Worm (Caenorhabditis elegans) whole organism, young adult: ENCODE results near the gene pho-5.

Source experiments
- B0336.3 ChIP-seq: fragments of 200-800 bp; sonication (Bioruptor generic); IDR thresholded peaks from 2 replicates; pipeline ENCODE4 v1.3.6; 2022; ENCODE audit warnings: missing genetic modification characterization, missing compliant biosample characterization
- C06A6.2 ChIP-seq: fragments of 200-800 bp; sonication (Bioruptor generic); conservative IDR thresholded peaks from 2 replicates; pipeline ENCODE4 v1.3.6; 2022; ENCODE audit warnings: missing genetic modification characterization, missing compliant biosample characterization
- F33H1.4 ChIP-seq: fragments of 200-800 bp; sonication (Bioruptor generic); IDR thresholded peaks from 2 replicates; pipeline ENCODE4 v1.3.6; 2022; ENCODE audit warnings: missing genetic modification reagents, missing genetic modification characterization, missing compliant biosample characterization
- F52B5.7 ChIP-seq: sonication (generic microtip); optimal IDR thresholded peaks from 2 replicates; lab custom pipeline; 2016; ENCODE audit warnings: mild to moderate bottlenecking, missing genetic modification characterization, missing compliant biosample characterization
- F57A8.1 ChIP-seq: fragments of 200-800 bp; sonication (Bioruptor generic); optimal IDR thresholded peaks from 2 replicates; lab custom pipeline; 2018; ENCODE audit warnings: mild to moderate bottlenecking, missing genetic modification characterization, moderate library complexity, missing compliant biosample characterization
- K11D2.4 ChIP-seq: fragments of 200-800 bp; sonication (Bioruptor generic); IDR thresholded peaks from 2 replicates; pipeline ENCODE4 v1.3.6; 2022; ENCODE audit warnings: missing genetic modification reagents, missing genetic modification characterization, missing compliant biosample characterization
- K12H6.12 ChIP-seq: fragments of 200-800 bp; sonication (Bioruptor generic); optimal IDR thresholded peaks from 2 replicates; lab custom pipeline; 2018; ENCODE audit warnings: mild to moderate bottlenecking, missing genetic modification characterization, missing compliant biosample characterization
- Y53G8AR.9 ChIP-seq: fragments of 200-800 bp; sonication (Bioruptor generic); conservative IDR thresholded peaks from 2 replicates; pipeline ENCODE4 v1.3.6; 2022; ENCODE audit warnings: missing genetic modification reagents, missing genetic modification characterization, missing compliant biosample characterization
- Y79H2A.3 ChIP-seq: fragments of 200-800 bp; sonication (Bioruptor generic); conservative IDR thresholded peaks from 2 replicates; pipeline ENCODE4 v1.3.6; 2022; ENCODE audit warnings: missing genetic modification reagents, missing genetic modification characterization, missing compliant biosample characterization
- ZK185.1 ChIP-seq: sonication (generic microtip); optimal IDR thresholded peaks from 2 replicates; lab custom pipeline; 2016; ENCODE audit warnings: mild to moderate bottlenecking, missing genetic modification characterization, missing compliant biosample characterization; ENCODE audit not compliant: poor library complexity, severe bottlenecking
- aptf-2 ChIP-seq: fragments of 200-800 bp; sonication (Bioruptor generic); conservative IDR thresholded peaks from 2 replicates; pipeline ENCODE4 v1.3.6; 2022; ENCODE audit warnings: missing genetic modification reagents, missing genetic modification characterization, missing compliant biosample characterization
- atf-7 ChIP-seq: sonication (generic microtip); optimal IDR thresholded peaks from 2 replicates; lab custom pipeline; 2017; ENCODE audit warnings: mild to moderate bottlenecking, missing genetic modification characterization, missing compliant biosample characterization
- athp-1 ChIP-seq: sonication (generic microtip); optimal IDR thresholded peaks from 2 replicates; lab custom pipeline; 2017; ENCODE audit warnings: mild to moderate bottlenecking, missing genetic modification characterization, missing compliant biosample characterization
- attf-5 ChIP-seq: fragments of 200-800 bp; sonication (Bioruptor generic); optimal IDR thresholded peaks from 2 replicates; lab custom pipeline; 2018; ENCODE audit warnings: mild to moderate bottlenecking, missing genetic modification characterization, missing compliant biosample characterization
- cebp-1 ChIP-seq, 2 experiments: fragments of 200-800 bp in 1 of 2; sonication (Bioruptor generic) in 1 of 2; sonication (generic microtip) in 1 of 2; IDR thresholded peaks in 1 of 2; optimal IDR thresholded peaks in 1 of 2; 2 replicates each; pipeline versions ENCODE4 v1.3.6 to Lab custom; 2017 to 2022; ENCODE audit warnings: missing compliant biosample characterization in 2 of 2, missing genetic modification characterization in 2 of 2, mild to moderate bottlenecking in 1 of 2, missing genetic modification reagents in 1 of 2, moderate library complexity in 1 of 2
- cebp-2 ChIP-seq: fragments of 200-800 bp; sonication (Bioruptor generic); IDR thresholded peaks from 2 replicates; pipeline ENCODE4 v1.3.6; 2022; ENCODE audit warnings: missing genetic modification characterization, missing compliant biosample characterization
- ceh-27 ChIP-seq: fragments of 200-800 bp; sonication (Bioruptor generic); optimal IDR thresholded peaks from 2 replicates; lab custom pipeline; 2018; ENCODE audit warnings: mild to moderate bottlenecking, missing genetic modification characterization, moderate library complexity, missing compliant biosample characterization
- chd-7 ChIP-seq: sonication (generic microtip); optimal IDR thresholded peaks from 2 replicates; lab custom pipeline; 2016; ENCODE audit warnings: mild to moderate bottlenecking, missing genetic modification characterization, moderate library complexity, missing compliant biosample characterization
- die-1 ChIP-seq: sonication (generic microtip); optimal IDR thresholded peaks from 2 replicates; lab custom pipeline; 2016; ENCODE audit warnings: missing genotype, mild to moderate bottlenecking, missing genetic modification characterization, missing compliant biosample characterization
- dox-1 ChIP-seq: fragments of 200-800 bp; sonication (Bioruptor generic); IDR thresholded peaks from 2 replicates; pipeline ENCODE4 v1.3.6; 2022; ENCODE audit warnings: missing genetic modification reagents, missing genetic modification characterization, missing compliant biosample characterization
- efl-1 ChIP-seq: fragments of 150-350 bp; optimal IDR thresholded peaks from 2 replicates; lab custom pipeline; 2014; ENCODE audit warnings: missing biosample characterization, missing genetic modification reagents, missing genetic modification characterization
- ekl-4 ChIP-seq: fragments of 200-800 bp; sonication (Bioruptor generic); IDR thresholded peaks from 2 replicates; pipeline ENCODE4 v1.3.6; 2022; ENCODE audit warnings: missing genetic modification reagents, missing genetic modification characterization, missing compliant biosample characterization
- ets-4 ChIP-seq: fragments of 200-800 bp; sonication (Bioruptor generic); optimal IDR thresholded peaks from 2 replicates; lab custom pipeline; 2018; ENCODE audit warnings: mild to moderate bottlenecking, missing genetic modification characterization, missing compliant biosample characterization
- gei-17 ChIP-seq: fragments of 200-800 bp; sonication (Bioruptor generic); optimal IDR thresholded peaks from 2 replicates; lab custom pipeline; 2018; ENCODE audit warnings: mild to moderate bottlenecking, missing genetic modification characterization, missing compliant biosample characterization
- hmg-20 ChIP-seq: fragments of 200-800 bp; sonication (Bioruptor generic); IDR thresholded peaks from 2 replicates; pipeline ENCODE4 v1.3.6; 2022; ENCODE audit warnings: missing genetic modification reagents, missing genetic modification characterization, missing compliant biosample characterization
- let-526 ChIP-seq: fragments of 200-800 bp; sonication (Bioruptor generic); IDR thresholded peaks from 2 replicates; pipeline ENCODE4 v1.3.6; 2022; ENCODE audit warnings: missing genetic modification reagents, missing genetic modification characterization, missing compliant biosample characterization
- lin-26 ChIP-seq: fragments of 200-800 bp; sonication (Bioruptor generic); IDR thresholded peaks from 2 replicates; pipeline ENCODE4 v1.3.6; 2022; ENCODE audit warnings: missing genetic modification reagents, missing genetic modification characterization, missing compliant biosample characterization
- lin-35 ChIP-seq, 3 experiments: fragments of 150-350 bp in 2 of 3; sonication (generic microtip) in 1 of 3; optimal IDR thresholded peaks; 2 replicates each; lab custom pipeline; 2014 to 2018; ENCODE audit warnings: missing biosample characterization in 3 of 3, missing genetic modification characterization in 3 of 3, missing genetic modification reagents in 3 of 3
- madf-3 ChIP-seq: fragments of 200-800 bp; sonication (Bioruptor generic); IDR thresholded peaks from 2 replicates; pipeline ENCODE4 v1.3.6; 2022; ENCODE audit warnings: missing genetic modification reagents, missing genetic modification characterization, missing compliant biosample characterization
- madf-6 ChIP-seq: fragments of 200-800 bp; sonication (Bioruptor generic); IDR thresholded peaks from 2 replicates; pipeline ENCODE4 v1.3.6; 2022; ENCODE audit warnings: missing genetic modification reagents, missing genetic modification characterization, missing compliant biosample characterization
- mcd-1 ChIP-seq: fragments of 200-800 bp; sonication (Bioruptor generic); IDR thresholded peaks from 2 replicates; pipeline ENCODE4 v1.3.6; 2022; ENCODE audit warnings: missing genetic modification reagents, missing genetic modification characterization, missing compliant biosample characterization
- nfyb-1 ChIP-seq: fragments of 200-800 bp; sonication (Bioruptor generic); IDR thresholded peaks from 2 replicates; pipeline ENCODE4 v1.3.6; 2022; ENCODE audit warnings: missing genetic modification reagents, missing genetic modification characterization, missing compliant biosample characterization
- pbrm-1 ChIP-seq: fragments of 200-800 bp; sonication (Bioruptor generic); IDR thresholded peaks from 2 replicates; pipeline ENCODE4 v1.3.6; 2022; ENCODE audit warnings: missing genetic modification reagents, missing genetic modification characterization, missing compliant biosample characterization
- rcor-1 ChIP-seq: fragments of 200-800 bp; sonication (Bioruptor generic); IDR thresholded peaks from 2 replicates; pipeline ENCODE4 v1.3.6; 2022; ENCODE audit warnings: missing genetic modification reagents, missing genetic modification characterization, missing compliant biosample characterization
- snpc-1.3 ChIP-seq: sonication (generic microtip); optimal IDR thresholded peaks from 2 replicates; lab custom pipeline; 2017; ENCODE audit warnings: missing genetic modification characterization, mild to moderate bottlenecking, missing compliant biosample characterization, antibody characterized with exemption, moderate library complexity, missing genotype, missing genetic modification reagents; ENCODE audit not compliant: insufficient read depth
- tbp1 ChIP-seq: fragments of 200-800 bp; sonication (Bioruptor generic); optimal IDR thresholded peaks from 2 replicates; lab custom pipeline; 2018; ENCODE audit warnings: mild to moderate bottlenecking, missing genetic modification characterization, missing compliant biosample characterization
- tlf-1 ChIP-seq: fragments of 200-800 bp; sonication (Bioruptor generic); optimal IDR thresholded peaks from 2 replicates; lab custom pipeline; 2018; ENCODE audit warnings: mild to moderate bottlenecking, missing genetic modification characterization, missing compliant biosample characterization
- unc-130 ChIP-seq: sonication (generic microtip); optimal IDR thresholded peaks from 2 replicates; lab custom pipeline; 2016; ENCODE audit warnings: missing genetic modification reagents, missing genetic modification characterization, missing compliant biosample characterization
- unc-62 ChIP-seq: fragments of 150-350 bp; optimal IDR thresholded peaks from 2 replicates; lab custom pipeline; 2014; ENCODE audit warnings: missing biosample characterization, missing genetic modification reagents, missing genetic modification characterization
- zfh-2 ChIP-seq: fragments of 200-800 bp; sonication (Bioruptor generic); conservative IDR thresholded peaks from 2 replicates; pipeline ENCODE4 v1.3.6; 2022; ENCODE audit warnings: missing genetic modification reagents, missing genetic modification characterization, missing compliant biosample characterization
- zim-3 ChIP-seq: sonication (generic microtip); optimal IDR thresholded peaks from 2 replicates; lab custom pipeline; 2017; ENCODE audit warnings: mild to moderate bottlenecking, missing genetic modification characterization, moderate library complexity, missing compliant biosample characterization
- ztf-18 ChIP-seq: sonication (generic microtip); optimal IDR thresholded peaks from 2 replicates; lab custom pipeline; 2016; ENCODE audit warnings: missing genotype, mild to moderate bottlenecking, missing genetic modification characterization, missing compliant biosample characterization
- ztf-26 ChIP-seq: sonication (generic microtip); optimal IDR thresholded peaks from 2 replicates; lab custom pipeline; 2017; ENCODE audit warnings: missing genetic modification characterization, missing compliant biosample characterization
- ztf-3 ChIP-seq: fragments of 200-800 bp; sonication (Bioruptor generic); optimal IDR thresholded peaks from 2 replicates; lab custom pipeline; 2018; ENCODE audit warnings: mild to moderate bottlenecking, missing genetic modification characterization, missing compliant biosample characterization
- ztf-6 ChIP-seq: fragments of 200-800 bp; sonication (Bioruptor generic); IDR thresholded peaks from 2 replicates; pipeline ENCODE4 v1.3.6; 2022; ENCODE audit warnings: missing genetic modification reagents, missing genetic modification characterization, missing compliant biosample characterization

The pho-5 gene

ce11 chrIII:7285783-7286182, at the start of gene pho-5:
TSS of gene pho-5 (minus strand) at chrIII:7285883.
- TF ChIP-seq snpc-1.3 (tag; lab: Kevin White, UChicago) = peak; percentile 9
- no peak for TF ChIP-seq K12H6.12 (tag; lab: Kevin White, UChicago)

- TF ChIP-seq let-526 (GFP tag; lab: Robert Waterston, UW) = peak; percentile 51; the same call in 1 of the 2 replicates
- TF ChIP-seq tbp1 (GFP tag; lab: Kevin White, UChicago) = peak; percentile 58
- peak; percentile 72 for TF ChIP-seq atf-7 (tag; lab: Kevin White, UChicago)
- peak; percentile 61 for TF ChIP-seq lin-26 (GFP tag; lab: Robert Waterston, UW)
- peak; percentile 42 for TF ChIP-seq ztf-3
- TF ChIP-seq ztf-26 (tag; lab: Kevin White, UChicago) = peak; percentile 62
- 0 out of 2 replicates have a peak, but pooled peaks have one; percentile 35 for TF ChIP-seq K11D2.4 (GFP tag; lab: Robert Waterston, UW)
- TF ChIP-seq zfh-2 (GFP tag; lab: Robert Waterston, UW) = peak; percentile 75
- TF ChIP-seq K12H6.12 (tag; lab: Kevin White, UChicago) = peak; percentile 78
- 0 out of 2 replicates have a peak, but pooled peaks have one; percentile 14 for TF ChIP-seq C06A6.2 (GFP tag; lab: Robert Waterston, UW)
- peak; percentile 82 for TF ChIP-seq chd-7 (tag; lab: Kevin White, UChicago)
- peak; percentile 53 for TF ChIP-seq ZK185.1 (tag; lab: Kevin White, UChicago)
- TF ChIP-seq die-1 (tag; lab: Kevin White, UChicago) = peak; percentile 34
- TF ChIP-seq ceh-27 = peak; percentile 83
- peak; percentile 67 for TF ChIP-seq tlf-1 (GFP tag; lab: Kevin White, UChicago)
- no peak for TF ChIP-seq F52B5.7 (tag; lab: Kevin White, UChicago)
- peak; percentile 43 for TF ChIP-seq gei-17 (GFP tag; lab: Kevin White, UChicago)
- TF ChIP-seq F57A8.1 (GFP tag; lab: Kevin White, UChicago) = no peak
- peak; percentile 19 for TF ChIP-seq ets-4
- peak; percentile 71; the same call in 1 of the 2 replicates for TF ChIP-seq ekl-4 (GFP tag; lab: Robert Waterston, UW)
- TF ChIP-seq pbrm-1 (GFP tag; lab: Robert Waterston, UW) = peak; percentile 79
- TF ChIP-seq mcd-1 (GFP tag; lab: Robert Waterston, UW) = peak; percentile 60
- TF ChIP-seq madf-3 (GFP tag; lab: Robert Waterston, UW) = peak; percentile 77; the same call in 1 of the 2 replicates
- TF ChIP-seq unc-62 = peak; percentile 90
- TF ChIP-seq hmg-20 = 0 out of 2 replicates have a peak, but pooled peaks have one; percentile 5
- peak; percentile 56; the same call in 1 of the 2 replicates for TF ChIP-seq Y53G8AR.9
- peak; percentile 90 for TF ChIP-seq B0336.3 (GFP tag; lab: Robert Waterston, UW)
- TF ChIP-seq ztf-18 (tag; lab: Kevin White, UChicago) = peak; percentile 16
- TF ChIP-seq unc-130 = no peak
- peak; percentile 83 for TF ChIP-seq nfyb-1
- 0 out of 2 replicates have a peak, but pooled peaks have one; percentile 20 for TF ChIP-seq rcor-1 (GFP tag; lab: Robert Waterston, UW)
- TF ChIP-seq Y79H2A.3 = no peak
- TF ChIP-seq aptf-2 = no peak
- peak; percentile 86 for TF ChIP-seq attf-5 (GFP tag; lab: Kevin White, UChicago)
- TF ChIP-seq zim-3 (tag; lab: Kevin White, UChicago) = no peak
- no peak for TF ChIP-seq efl-1 (GFP tag; lab: Kevin White, UChicago)
- peak in 1 of 3 experiments; percentile 27 for TF ChIP-seq lin-35 (GFP tag; optimal IDR thresholded peaks at IDR 0.05; lab: Kevin White, UChicago)
- peak; percentile 75 for TF ChIP-seq athp-1 (tag; lab: Kevin White, UChicago)
- no peak for TF ChIP-seq cebp-2 (GFP tag; lab: Robert Waterston, UW)
- TF ChIP-seq F33H1.4 (GFP tag; lab: Robert Waterston, UW) = peak; percentile 41
- no peak for TF ChIP-seq madf-6 (GFP tag; lab: Robert Waterston, UW)
- peak; percentile 54; the same call in 1 of the 2 replicates for TF ChIP-seq dox-1 (GFP tag; lab: Robert Waterston, UW)
- TF ChIP-seq cebp-1 (GFP tag; IDR thresholded peaks at IDR 0.05; lab: Robert Waterston, UW) = peak; percentile 78
- peak; percentile 86 for TF ChIP-seq cebp-1 (tag; optimal IDR thresholded peaks at IDR 0.05; lab: Kevin White, UChicago)
- TF ChIP-seq ztf-6 (GFP tag; lab: Robert Waterston, UW) = 0 out of 2 replicates have a peak, but pooled peaks have one; percentile 7
Observed at ce11 chrIII:7335220-7335619, 49.5 kb upstream of the pho-5 start, which contains the start of gene F56C9.10. TSS of gene F56C9.10 (minus strand) at chrIII:7335316.
